Worm (Caenorhabditis elegans) whole organism, late embryonic: ENCODE results near the gene F41E7.6.

ENCODE experiments used
- C08G9.2 ChIP-seq: sonication (generic microtip); optimal IDR thresholded peaks from 2 replicates; lab custom pipeline; 2016; ENCODE audit warnings: mild to moderate bottlenecking, missing genetic modification characterization, moderate library complexity, missing compliant biosample characterization
- F13H6.1 ChIP-seq: sonication (generic microtip); optimal IDR thresholded peaks from 2 replicates; lab custom pipeline; 2016; ENCODE audit warnings: missing genetic modification characterization, missing compliant biosample characterization
- K02D7.2 ChIP-seq: sonication (generic microtip); optimal IDR thresholded peaks from 2 replicates; lab custom pipeline; 2017; ENCODE audit warnings: mild to moderate bottlenecking, missing genetic modification characterization, missing compliant biosample characterization
- T23F11.4 ChIP-seq: fragments of 200-800 bp; sonication (Bioruptor generic); optimal IDR thresholded peaks from 2 replicates; lab custom pipeline; 2018; ENCODE audit warnings: mild to moderate bottlenecking, missing genetic modification characterization, missing compliant biosample characterization
- Y22D7AL.16 ChIP-seq: sonication (generic microtip); optimal IDR thresholded peaks from 2 replicates; lab custom pipeline; 2016; ENCODE audit warnings: missing genetic modification characterization, missing compliant biosample characterization
- ama-1 ChIP-seq: fragments of 150-350 bp; optimal IDR thresholded peaks from 2 replicates; lab custom pipeline; 2014
- ceh-18 ChIP-seq: sonication (generic microtip); optimal IDR thresholded peaks from 2 replicates; lab custom pipeline; 2016; ENCODE audit warnings: missing genetic modification characterization, missing compliant biosample characterization
- ceh-19 ChIP-seq: fragments of 200-800 bp; sonication (Bioruptor generic); optimal IDR thresholded peaks from 2 replicates; lab custom pipeline; 2018; ENCODE audit warnings: mild to moderate bottlenecking, missing genetic modification characterization, missing compliant biosample characterization
- ceh-30 ChIP-seq: fragments of 150-350 bp; optimal IDR thresholded peaks from 2 replicates; lab custom pipeline; 2014; ENCODE audit warnings: missing biosample characterization, missing genetic modification characterization
- ceh-31 ChIP-seq: sonication (generic microtip); optimal IDR thresholded peaks from 2 replicates; lab custom pipeline; 2016; ENCODE audit warnings: missing genetic modification characterization, missing compliant biosample characterization
- ceh-34 ChIP-seq: sonication (generic microtip); optimal IDR thresholded peaks from 2 replicates; lab custom pipeline; 2016; ENCODE audit warnings: mild to moderate bottlenecking, missing genetic modification characterization, missing compliant biosample characterization
- ceh-9 ChIP-seq: sonication (generic microtip); optimal IDR thresholded peaks from 2 replicates; lab custom pipeline; 2016; ENCODE audit warnings: mild to moderate bottlenecking, missing genetic modification characterization, inconsistent platforms, missing compliant biosample characterization
- dmd-4 ChIP-seq: sonication (generic microtip); optimal IDR thresholded peaks from 2 replicates; lab custom pipeline; 2016; ENCODE audit warnings: borderline replicate concordance, missing genetic modification characterization, missing compliant biosample characterization
- dve-1 ChIP-seq: sonication (generic microtip); optimal IDR thresholded peaks from 2 replicates; lab custom pipeline; 2017; ENCODE audit warnings: antibody characterized with exemption, mild to moderate bottlenecking, missing genetic modification characterization, missing compliant biosample characterization
- elt-2 ChIP-seq: sonication (generic microtip); optimal IDR thresholded peaks from 2 replicates; lab custom pipeline; 2016; ENCODE audit warnings: missing genetic modification reagents, missing genetic modification characterization, missing compliant biosample characterization
- elt-4 ChIP-seq: sonication (generic microtip); optimal IDR thresholded peaks from 2 replicates; lab custom pipeline; 2016; ENCODE audit warnings: missing genetic modification characterization, missing compliant biosample characterization
- ets-4 ChIP-seq: sonication (generic microtip); optimal IDR thresholded peaks from 2 replicates; lab custom pipeline; 2016; ENCODE audit warnings: missing genetic modification characterization, missing compliant biosample characterization
- fax-1 ChIP-seq: sonication (generic microtip); optimal IDR thresholded peaks from 2 replicates; lab custom pipeline; 2016; ENCODE audit warnings: missing genotype, missing genetic modification characterization, missing compliant biosample characterization
- fkh-10 ChIP-seq: fragments of 150-350 bp; optimal IDR thresholded peaks from 2 replicates; lab custom pipeline; 2014; ENCODE audit warnings: missing biosample characterization, missing genetic modification reagents, missing genetic modification characterization
- hlh-13 ChIP-seq: fragments of 200-800 bp; sonication (Bioruptor generic); optimal IDR thresholded peaks from 2 replicates; lab custom pipeline; 2018; ENCODE audit warnings: mild to moderate bottlenecking, missing genetic modification characterization, missing compliant biosample characterization
- hlh-6 ChIP-seq: sonication (generic microtip); optimal IDR thresholded peaks from 2 replicates; lab custom pipeline; 2016; ENCODE audit warnings: missing genotype, missing genetic modification characterization, missing compliant biosample characterization
- madf-2 ChIP-seq: sonication (generic microtip); optimal IDR thresholded peaks from 2 replicates; lab custom pipeline; 2017; ENCODE audit warnings: missing genetic modification characterization, missing compliant biosample characterization
- nhr-11 ChIP-seq: fragments of 150-350 bp; optimal IDR thresholded peaks from 2 replicates; lab custom pipeline; 2014; ENCODE audit warnings: missing biosample characterization, missing genetic modification characterization
- odd-2 ChIP-seq: sonication (generic microtip); optimal IDR thresholded peaks from 2 replicates; lab custom pipeline; 2017; ENCODE audit warnings: antibody characterized with exemption, mild to moderate bottlenecking, missing genetic modification characterization, missing compliant biosample characterization
- pax-1 ChIP-seq: fragments of 150-350 bp; optimal IDR thresholded peaks from 2 replicates; lab custom pipeline; 2014; ENCODE audit warnings: missing biosample characterization, missing genetic modification characterization
- pha-4 ChIP-seq: fragments of 150-350 bp; optimal IDR thresholded peaks from 2 replicates; lab custom pipeline; 2018; ENCODE audit warnings: missing biosample characterization, missing genetic modification reagents, missing genetic modification characterization
- pqm-1 ChIP-seq: sonication (generic microtip); optimal IDR thresholded peaks from 2 replicates; lab custom pipeline; 2016; ENCODE audit warnings: missing genetic modification characterization, missing compliant biosample characterization
- ref-2 ChIP-seq: sonication (generic microtip); optimal IDR thresholded peaks from 2 replicates; lab custom pipeline; 2016; ENCODE audit warnings: missing genetic modification characterization, missing compliant biosample characterization
- rnt-1 ChIP-seq: sonication (generic microtip); optimal IDR thresholded peaks from 2 replicates; lab custom pipeline; 2016; ENCODE audit warnings: missing genetic modification characterization, missing compliant biosample characterization
- sdc-2 ChIP-seq: sonication (generic microtip); optimal IDR thresholded peaks from 2 replicates; lab custom pipeline; 2016; ENCODE audit warnings: missing genotype, missing genetic modification characterization, missing compliant biosample characterization
- sox-2 ChIP-seq: fragments of 200-800 bp; sonication (Bioruptor generic); IDR thresholded peaks from 2 replicates; pipeline ENCODE4 v1.3.6; 2022; ENCODE audit warnings: missing genetic modification reagents, missing genetic modification characterization, missing compliant biosample characterization
- sox-4 ChIP-seq: sonication (generic microtip); optimal IDR thresholded peaks from 2 replicates; lab custom pipeline; 2017; ENCODE audit warnings: mild to moderate bottlenecking, missing genetic modification characterization, inconsistent platforms, missing compliant biosample characterization
- syd-9 ChIP-seq: sonication (generic microtip); optimal IDR thresholded peaks from 2 replicates; lab custom pipeline; 2016; ENCODE audit warnings: mild to moderate bottlenecking, missing genetic modification characterization, moderate library complexity, missing compliant biosample characterization
- tbx-2 ChIP-seq: sonication (generic microtip); optimal IDR thresholded peaks from 2 replicates; lab custom pipeline; 2016; ENCODE audit warnings: missing genetic modification characterization, missing compliant biosample characterization
- tbx-7 ChIP-seq: sonication (generic microtip); optimal IDR thresholded peaks from 2 replicates; lab custom pipeline; 2016; ENCODE audit warnings: missing genotype, missing genetic modification characterization, missing compliant biosample characterization
- ttx-3 ChIP-seq: sonication (generic microtip); optimal IDR thresholded peaks from 2 replicates; lab custom pipeline; 2016; ENCODE audit warnings: missing genetic modification reagents, missing genetic modification characterization, missing compliant biosample characterization
- unc-86 ChIP-seq: sonication (generic microtip); optimal IDR thresholded peaks from 2 replicates; lab custom pipeline; 2016; ENCODE audit warnings: missing genetic modification characterization, missing compliant biosample characterization

F41E7.6 gene

ce11 chrX:10310366-10310765, at the start of gene F41E7.6:
F41E7.6 (minus strand) TSS chrX:10310466.
- TF ChIP-seq pha-4 (no peak), syd-9 (tag; lab: Kevin White, UChicago) (no peak), nhr-11 (tag; lab: Kevin White, UChicago) (no peak), ref-2 (tag; lab: Kevin White, UChicago) (no peak), pax-1 (tag; lab: Kevin White, UChicago) (no peak), tbx-2 (tag; lab: Kevin White, UChicago) (no peak), ama-1 (lab: Kevin White, UChicago) (no peak), sox-4 (tag; lab: Kevin White, UChicago) (no peak), rnt-1 (no peak), ceh-30 (tag; lab: Kevin White, UChicago) (no peak), ceh-34 (tag; lab: Kevin White, UChicago) (no peak), Y22D7AL.16 (tag; lab: Kevin White, UChicago) (no peak), tbx-7 (no peak), hlh-13 (GFP tag; lab: Kevin White, UChicago) (no peak), ceh-31 (no peak), dve-1 (tag; lab: Kevin White, UChicago) (no peak), unc-86 (tag; lab: Kevin White, UChicago) (no peak)
- TF ChIP-seq, all 69 proteins: peak for 0

DNA sequence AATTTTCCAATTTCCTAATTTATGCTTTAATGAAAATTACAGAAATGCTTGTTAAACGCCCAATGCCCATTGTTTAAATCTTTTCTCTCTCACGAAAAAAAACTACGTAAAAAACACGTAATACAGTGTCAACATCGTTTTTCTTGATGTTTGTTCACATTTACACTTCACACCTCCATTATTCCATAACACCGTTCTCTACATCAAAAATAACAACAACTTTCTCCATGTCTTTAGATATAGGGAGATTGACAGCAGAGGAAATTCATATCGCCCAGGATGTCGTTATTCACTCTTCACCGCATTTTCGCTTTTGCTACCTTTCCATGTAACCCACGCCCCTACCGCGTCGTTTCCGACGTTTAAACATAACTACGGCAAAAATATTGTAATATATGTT, 47.8 kb upstream of the F41E7.6 start, which contains the start of gene efhc-1:
TSS of gene efhc-1 (plus strand) at position 301 of the 400 bp plus-strand sequence.
- TF ChIP-seq ceh-19 (GFP tag; lab: Kevin White, UChicago) (no peak), Y22D7AL.16 (tag; lab: Kevin White, UChicago) (no peak), ceh-9 (tag; lab: Kevin White, UChicago) (no peak), pqm-1 (tag; lab: Kevin White, UChicago) (no peak), syd-9 (tag; lab: Kevin White, UChicago) (no peak), K02D7.2 (tag; lab: Kevin White, UChicago) (no peak), ets-4 (no peak), sox-4 (tag; lab: Kevin White, UChicago) (no peak), tbx-2 (tag; lab: Kevin White, UChicago) (no peak), ceh-18 (tag; lab: Kevin White, UChicago) (no peak), odd-2 (tag; lab: Kevin White, UChicago) (no peak), sox-2 (GFP tag; lab: Robert Waterston, UW) (no peak), fax-1 (tag; lab: Kevin White, UChicago) (no peak), fkh-10 (GFP tag; lab: Kevin White, UChicago) (no peak)

DNA sequence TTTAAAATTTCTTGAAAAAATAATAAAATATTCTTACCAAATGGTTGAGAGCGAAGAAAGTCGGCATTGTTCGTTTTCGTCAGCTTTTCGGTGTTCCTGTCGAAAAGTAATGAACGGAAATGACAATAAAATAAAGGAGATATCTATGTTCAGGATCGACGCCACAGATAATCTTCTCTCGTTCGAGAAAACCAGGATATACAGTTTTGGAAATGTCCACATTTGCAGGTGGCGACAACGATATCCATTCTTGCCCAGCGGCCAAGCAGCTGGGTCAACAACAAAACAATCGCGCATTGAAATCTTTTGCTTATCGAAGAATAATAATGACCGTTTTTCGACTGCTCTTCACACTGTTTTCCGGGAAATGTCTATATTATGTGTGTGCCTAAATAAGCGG, 45.4 kb upstream of the F41E7.6 start, which contains the start of gene R07E3.7:
TSS of gene R07E3.7 (minus strand) at position 101 of the 400 bp plus-strand sequence.
- no peak for TF ChIP-seq T23F11.4 (GFP tag; lab: Kevin White, UChicago)
- no peak for TF ChIP-seq elt-2

ce11 chrX:10353857-10354256, 43.6 kb upstream of the F41E7.6 start:
- TF ChIP-seq hlh-13 (GFP tag; lab: Kevin White, UChicago): no peak
- no peak for TF ChIP-seq elt-4
- TF ChIP-seq madf-2 (tag; lab: Kevin White, UChicago): no peak
- peak; percentile 92 for TF ChIP-seq sdc-2 (tag; lab: Kevin White, UChicago)
- TF ChIP-seq ama-1 (lab: Kevin White, UChicago): no peak
- TF ChIP-seq tbx-2 (tag; lab: Kevin White, UChicago): no peak
- no peak for TF ChIP-seq dmd-4 (tag; lab: Kevin White, UChicago)
- TF ChIP-seq ceh-19 (GFP tag; lab: Kevin White, UChicago): no peak
- TF ChIP-seq, all 69 proteins: peak for 1

ce11 chrX:10350151-10350550, 39.9 kb upstream of the F41E7.6 start:
- TF ChIP-seq ttx-3 (tag; lab: Kevin White, UChicago): no peak
- TF ChIP-seq pax-1 (tag; lab: Kevin White, UChicago): no peak
- no peak for TF ChIP-seq hlh-6 (tag; lab: Kevin White, UChicago)
- no peak for TF ChIP-seq odd-2 (tag; lab: Kevin White, UChicago)
- no peak for TF ChIP-seq ceh-31
- TF ChIP-seq rnt-1: no peak
- no peak for TF ChIP-seq C08G9.2 (tag; lab: Kevin White, UChicago)
- no peak for TF ChIP-seq K02D7.2 (tag; lab: Kevin White, UChicago)
- TF ChIP-seq elt-4: no peak
- no peak for TF ChIP-seq F13H6.1 (tag; lab: Kevin White, UChicago)
- TF ChIP-seq nhr-11 (tag; lab: Kevin White, UChicago): no peak
- TF ChIP-seq pqm-1 (tag; lab: Kevin White, UChicago): no peak
